Worm (Caenorhabditis elegans) whole organism, young adult: ENCODE results near the gene F07F6.7.
A peak's percentile ranks its signal among the peaks of the same experiment; 100 is the strongest.

Experiments
- B0336.3 ChIP-seq: fragments of 200-800 bp; sonication (Bioruptor generic); IDR thresholded peaks from 2 replicates; pipeline ENCODE4 v1.3.6; 2022; ENCODE audit warnings: missing genetic modification characterization, missing compliant biosample characterization
- F52B5.7 ChIP-seq: sonication (generic microtip); optimal IDR thresholded peaks from 2 replicates; lab custom pipeline; 2016; ENCODE audit warnings: mild to moderate bottlenecking, missing genetic modification characterization, missing compliant biosample characterization
- ceh-40 ChIP-seq: fragments of 200-800 bp; sonication (Bioruptor generic); IDR thresholded peaks from 2 replicates; pipeline ENCODE4 v1.3.6; 2022; ENCODE audit warnings: missing genetic modification characterization, missing compliant biosample characterization
- egrh-3 ChIP-seq: fragments of 200-800 bp; sonication (Bioruptor generic); IDR thresholded peaks from 2 replicates; pipeline ENCODE4 v1.3.6; 2022; ENCODE audit warnings: missing genetic modification reagents, missing genetic modification characterization, missing compliant biosample characterization
- ekl-4 ChIP-seq: fragments of 200-800 bp; sonication (Bioruptor generic); IDR thresholded peaks from 2 replicates; pipeline ENCODE4 v1.3.6; 2022; ENCODE audit warnings: missing genetic modification reagents, missing genetic modification characterization, missing compliant biosample characterization
- hlh-12 ChIP-seq: sonication (generic microtip); optimal IDR thresholded peaks from 2 replicates; lab custom pipeline; 2016; ENCODE audit warnings: missing genetic modification characterization, missing compliant biosample characterization
- nhr-80 ChIP-seq: sonication (generic microtip); optimal IDR thresholded peaks from 2 replicates; lab custom pipeline; 2016; ENCODE audit warnings: missing genetic modification characterization, missing compliant biosample characterization
- snpc-1.1 ChIP-seq: sonication (generic microtip); optimal IDR thresholded peaks from 2 replicates; lab custom pipeline; 2017; ENCODE audit warnings: missing genetic modification characterization, mild to moderate bottlenecking, missing compliant biosample characterization, antibody characterized with exemption, moderate library complexity, missing genotype, missing genetic modification reagents; ENCODE audit not compliant: insufficient read depth
- unc-62 ChIP-seq: fragments of 150-350 bp; optimal IDR thresholded peaks from 2 replicates; lab custom pipeline; 2014; ENCODE audit warnings: missing biosample characterization, missing genetic modification reagents, missing genetic modification characterization

ce11 chrII:5387217-5387616, 36.4 kb downstream of the F07F6.7 start, which contains the start of gene ccpp-6:
- TF ChIP-seq snpc-1.1 (tag; lab: Kevin White, UChicago) (no peak), F52B5.7 (no peak), ekl-4 (GFP tag; lab: Robert Waterston, UW) (no peak), nhr-80 (tag; lab: Kevin White, UChicago) (no peak), ceh-40 (GFP tag; lab: Robert Waterston, UW) (no peak), unc-62 (GFP tag; lab: Kevin White, UChicago) (no peak), hlh-12 (tag; lab: Kevin White, UChicago) (no peak), egrh-3 (no peak), B0336.3 (GFP tag; lab: Robert Waterston, UW) (peak; percentile 40; the same call in 1 of the 2 replicates)
